Fruit fly (Drosophila melanogaster): ENCODE data around the gene CG6793.

DNA sequence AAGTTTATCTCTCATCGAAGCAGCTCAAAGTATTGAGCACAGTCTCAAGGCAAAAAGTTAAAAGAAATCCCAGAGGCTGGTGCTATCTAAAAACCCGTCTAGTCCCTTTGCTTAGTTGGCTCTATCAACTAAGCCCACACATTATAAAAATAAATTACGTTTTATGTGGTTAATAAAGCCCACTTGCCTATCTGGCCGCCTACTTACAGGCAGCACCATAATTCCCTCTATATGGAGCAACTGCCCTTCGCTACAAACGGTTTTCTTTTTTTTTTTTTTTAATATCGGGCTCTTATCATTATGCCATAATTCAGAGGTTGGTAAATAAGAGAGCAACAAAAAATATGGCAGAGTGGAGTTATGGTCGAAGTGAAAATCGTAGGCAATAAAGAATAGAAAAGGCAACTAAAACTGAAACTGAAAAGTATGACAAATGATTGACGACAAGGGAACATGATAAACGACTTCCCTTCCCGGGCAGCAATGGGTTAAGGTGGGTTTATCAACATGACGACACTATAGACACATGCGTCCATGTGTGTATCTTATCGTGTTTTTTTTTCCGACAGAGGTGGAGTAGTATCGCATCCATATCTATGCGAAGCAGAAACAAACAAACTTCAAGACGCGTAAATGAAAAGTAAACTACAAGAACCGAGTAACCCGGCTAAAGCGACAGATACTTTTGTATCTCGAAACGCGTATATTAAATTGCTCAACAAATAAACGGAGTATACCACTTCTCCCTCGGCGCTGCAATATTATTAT lies 36.5 kb downstream of the CG6793 start:
- TF ChIP-seq usp (GFP tag; optimal IDR thresholded peaks at IDR 0.05) (no peak), Vsx2 (GFP tag; optimal IDR thresholded peaks at IDR 0.05; ENCODE audit: partially characterized antibody) (no peak), ey (GFP tag; optimal IDR thresholded peaks at IDR 0.05) (no peak), Hnf4 (GFP tag; optimal IDR thresholded peaks at IDR 0.05) (no peak), CG9705 (GFP tag; optimal IDR thresholded peaks at IDR 0.05) (no peak), lola (GFP tag; optimal IDR thresholded peaks at IDR 0.05) (no peak), Abd-B (GFP tag; optimal IDR thresholded peaks at IDR 0.05) (no peak)

Data from whole organism, wandering third instar larva.